Fruit fly (Drosophila melanogaster) whole organism, embryonic: ENCODE data around the gene CG4730.

Experiments used
- Bdp1 ChIP-seq: fragments of 200-800 bp; sonication (Bioruptor generic); optimal IDR thresholded peaks from 3 replicates; lab custom pipeline; 2016; ENCODE audit warnings: missing biosample characterization, missing genetic modification characterization
- Bgb ChIP-seq: fragments of 200-800 bp; sonication (Bioruptor generic); IDR thresholded peaks from 2 replicates; pipeline ENCODE4 v1.3.6; 2022; ENCODE audit warnings: missing biosample characterization, missing genetic modification characterization; ENCODE audit not compliant: partially characterized antibody
- CG10209 ChIP-seq: fragments of 200-800 bp; sonication (Bioruptor generic); optimal IDR thresholded peaks from 3 replicates; lab custom pipeline; 2017; ENCODE audit warnings: missing biosample characterization, mild to moderate bottlenecking, missing genetic modification characterization, missing genetic modification reagents
- CG12155 ChIP-seq: fragments of 200-800 bp; sonication (Bioruptor generic); optimal IDR thresholded peaks from 3 replicates; lab custom pipeline; 2016; ENCODE audit warnings: missing biosample characterization, missing genetic modification characterization
- CG13624 ChIP-seq: fragments of 200-800 bp; sonication (Bioruptor generic); optimal IDR thresholded peaks from 2 replicates; lab custom pipeline; 2016; ENCODE audit warnings: missing biosample characterization, missing genetic modification characterization
- CG13894 ChIP-seq: fragments of 200-800 bp; sonication (Bioruptor generic); optimal IDR thresholded peaks from 3 replicates; lab custom pipeline; 2018; ENCODE audit warnings: missing biosample characterization, mild to moderate bottlenecking, missing genetic modification characterization, moderate library complexity
- CG15514 ChIP-seq: fragments of 200-800 bp; sonication (Bioruptor generic); optimal IDR thresholded peaks from 3 replicates; lab custom pipeline; 2017; ENCODE audit warnings: missing biosample characterization, missing genetic modification characterization, mild to moderate bottlenecking, moderate library complexity, missing genetic modification reagents
- CG1602 ChIP-seq: fragments of 200-800 bp; sonication (Bioruptor generic); optimal IDR thresholded peaks from 3 replicates; lab custom pipeline; 2016; ENCODE audit warnings: missing biosample characterization, missing genetic modification characterization
- CG16813 ChIP-seq: fragments of 200-800 bp; sonication (Bioruptor generic); IDR thresholded peaks from 3 replicates; pipeline ENCODE4 v1.3.6; 2022; ENCODE audit warnings: missing biosample characterization, missing genetic modification characterization; ENCODE audit not compliant: partially characterized antibody
- CG16863 ChIP-seq: fragments of 200-800 bp; sonication (Bioruptor generic); optimal IDR thresholded peaks from 3 replicates; lab custom pipeline; 2016; ENCODE audit warnings: missing biosample characterization, missing genetic modification characterization
- CG17385 ChIP-seq: fragments of 200-800 bp; sonication (Bioruptor generic); optimal IDR thresholded peaks from 3 replicates; lab custom pipeline; 2018; ENCODE audit warnings: missing biosample characterization, mild to moderate bottlenecking, missing genetic modification characterization
- CG2120 ChIP-seq: fragments of 200-800 bp; sonication (Bioruptor generic); optimal IDR thresholded peaks from 3 replicates; lab custom pipeline; 2016; ENCODE audit warnings: missing biosample characterization, missing genetic modification characterization
- CG4707 ChIP-seq: fragments of 200-800 bp; sonication (Bioruptor generic); optimal IDR thresholded peaks from 2 replicates; lab custom pipeline; 2018; ENCODE audit warnings: missing biosample characterization, mild to moderate bottlenecking, missing genetic modification characterization, moderate library complexity
- CG4854 ChIP-seq: fragments of 200-800 bp; sonication (Bioruptor generic); optimal IDR thresholded peaks from 2 replicates; lab custom pipeline; 2016; ENCODE audit warnings: missing biosample characterization, missing genetic modification characterization, inconsistent platforms
- CG7963 ChIP-seq: fragments of 200-800 bp; sonication (Bioruptor generic); IDR thresholded peaks from 3 replicates; pipeline ENCODE4 v1.3.6; 2022; ENCODE audit warnings: missing biosample characterization, missing genetic modification characterization; ENCODE audit not compliant: partially characterized antibody
- CG8388 ChIP-seq: fragments of 200-800 bp; sonication (Bioruptor generic); optimal IDR thresholded peaks from 2 replicates; lab custom pipeline; 2019; ENCODE audit warnings: missing biosample characterization, mild to moderate bottlenecking, missing genetic modification characterization, moderate library complexity
- CG8944 ChIP-seq: fragments of 200-800 bp; sonication (Bioruptor generic); optimal IDR thresholded peaks from 3 replicates; lab custom pipeline; 2016; ENCODE audit warnings: missing biosample characterization, missing genetic modification characterization
- CG9932 ChIP-seq: fragments of 200-800 bp; sonication (Bioruptor generic); IDR thresholded peaks from 2 replicates; pipeline ENCODE4 v1.3.6; 2022; ENCODE audit warnings: missing biosample characterization, missing genetic modification characterization
- CHES-1-like ChIP-seq: fragments of 200-800 bp; sonication (Bioruptor generic); optimal IDR thresholded peaks from 2 replicates; lab custom pipeline; 2016; ENCODE audit warnings: missing biosample characterization, missing genetic modification characterization
- Dek ChIP-seq: fragments of 200-800 bp; sonication (Bioruptor generic); optimal IDR thresholded peaks from 3 replicates; lab custom pipeline; 2019; ENCODE audit warnings: missing biosample characterization, mild to moderate bottlenecking, missing genetic modification characterization, moderate library complexity
- Doc2 ChIP-seq: fragments of 200-800 bp; sonication (Bioruptor generic); IDR thresholded peaks from 2 replicates; pipeline ENCODE4 v1.3.6; 2022; ENCODE audit warnings: missing biosample characterization, missing genetic modification characterization
- Elba2 ChIP-seq: fragments of 200-800 bp; sonication (Bioruptor generic); optimal IDR thresholded peaks from 3 replicates; lab custom pipeline; 2016; ENCODE audit warnings: missing biosample characterization, missing genetic modification characterization
- Hmr ChIP-seq: fragments of 200-800 bp; sonication (Bioruptor generic); optimal IDR thresholded peaks from 3 replicates; lab custom pipeline; 2017; ENCODE audit warnings: mild to moderate bottlenecking, missing biosample characterization, missing genetic modification reagents, missing genetic modification characterization
- Hr78 ChIP-seq, 2 experiments: fragments of 200-800 bp in 1 of 2; fragments of >200 bp in 1 of 2; sonication (Bioruptor generic) in 1 of 2; optimal IDR thresholded peaks; 2 replicates each; lab custom pipeline; 2017 to 2019; ENCODE audit warnings: missing biosample characterization in 2 of 2, missing genetic modification characterization in 2 of 2, mild to moderate bottlenecking in 1 of 2, moderate library complexity in 1 of 2
- Lhr ChIP-seq: fragments of 200-800 bp; sonication (Bioruptor generic); optimal IDR thresholded peaks from 3 replicates; lab custom pipeline; 2017; ENCODE audit warnings: mild to moderate bottlenecking, missing biosample characterization, missing genetic modification reagents, missing genetic modification characterization
- NfI ChIP-seq: fragments of 200-800 bp; sonication (Bioruptor generic); optimal IDR thresholded peaks from 3 replicates; lab custom pipeline; 2018; ENCODE audit warnings: missing biosample characterization, mild to moderate bottlenecking, missing genetic modification characterization, moderate library complexity
- Oli ChIP-seq: fragments of 200-800 bp; sonication (Bioruptor generic); optimal IDR thresholded peaks from 2 replicates; lab custom pipeline; 2018; ENCODE audit warnings: missing biosample characterization, mild to moderate bottlenecking, missing genetic modification characterization, moderate library complexity
- Ptx1 ChIP-seq: fragments of 200-800 bp; sonication (Bioruptor generic); IDR thresholded peaks from 2 replicates; pipeline ENCODE4 v1.3.6; 2022; ENCODE audit warnings: missing biosample characterization, missing genetic modification characterization
- Sin3A ChIP-seq: fragments of >200 bp; optimal IDR thresholded peaks from 2 replicates; lab custom pipeline; 2018
- Sry-β ChIP-seq: fragments of 200-800 bp; sonication (Bioruptor generic); optimal IDR thresholded peaks from 2 replicates; lab custom pipeline; 2018; ENCODE audit warnings: missing biosample characterization, mild to moderate bottlenecking, missing genetic modification characterization, moderate library complexity
- Trl ChIP-seq, 3 experiments: fragments of >200 bp in 2 of 3; fragments of 200-800 bp in 1 of 3; sonication (Bioruptor generic) in 1 of 3; optimal IDR thresholded peaks; 2 replicates in 1 of 3; 3 replicates in 2 of 3; lab custom pipeline; 2016 to 2017; ENCODE audit warnings: missing biosample characterization in 1 of 3, missing genetic modification characterization in 1 of 3
- Xrp1 ChIP-seq: fragments of 200-800 bp; sonication (Bioruptor generic); IDR thresholded peaks from 2 replicates; pipeline ENCODE4 v1.3.6; 2022; ENCODE audit warnings: missing biosample characterization, missing genetic modification characterization
- YL-1 ChIP-seq: fragments of 200-800 bp; sonication (Bioruptor generic); optimal IDR thresholded peaks from 3 replicates; lab custom pipeline; 2017; ENCODE audit warnings: missing biosample characterization, mild to moderate bottlenecking, missing genetic modification characterization
- cato ChIP-seq: fragments of 200-800 bp; sonication (Bioruptor generic); optimal IDR thresholded peaks from 2 replicates; lab custom pipeline; 2016; ENCODE audit warnings: missing biosample characterization, missing genetic modification characterization, borderline replicate concordance
- caup ChIP-seq: fragments of 200-800 bp; sonication (Bioruptor generic); optimal IDR thresholded peaks from 3 replicates; lab custom pipeline; 2017; ENCODE audit warnings: missing biosample characterization, mild to moderate bottlenecking, missing genetic modification characterization, moderate library complexity; ENCODE audit not compliant: severe bottlenecking
- crol ChIP-seq: fragments of 200-800 bp; sonication (Bioruptor generic); IDR thresholded peaks from 2 replicates; pipeline ENCODE4 v1.3.6; 2022; ENCODE audit warnings: missing biosample characterization, missing genetic modification characterization
- esg ChIP-seq: fragments of 200-800 bp; sonication (Bioruptor generic); conservative IDR thresholded peaks from 2 replicates; pipeline ENCODE4 v1.3.6; 2022; ENCODE audit warnings: missing biosample characterization, missing genetic modification characterization
- eyg ChIP-seq: fragments of 200-800 bp; sonication (Bioruptor generic); optimal IDR thresholded peaks from 3 replicates; lab custom pipeline; 2016; ENCODE audit warnings: missing biosample characterization, missing genetic modification characterization
- h ChIP-seq: fragments of >200 bp; optimal IDR thresholded peaks from 2 replicates; lab custom pipeline; 2017
- lbe ChIP-seq: fragments of 200-800 bp; sonication (Bioruptor generic); optimal IDR thresholded peaks from 2 replicates; lab custom pipeline; 2016; ENCODE audit warnings: missing biosample characterization, mild to moderate bottlenecking, missing genetic modification characterization
- luna ChIP-seq: fragments of 200-800 bp; sonication (Bioruptor generic); optimal IDR thresholded peaks from 2 replicates; lab custom pipeline; 2016; ENCODE audit warnings: missing biosample characterization, missing genetic modification characterization
- peb ChIP-seq: fragments of 200-800 bp; sonication (Bioruptor generic); IDR thresholded peaks from 2 replicates; pipeline ENCODE4 v1.3.6; 2022; ENCODE audit warnings: missing biosample characterization, missing genetic modification characterization
- repo ChIP-seq: fragments of 200-800 bp; sonication (Bioruptor generic); optimal IDR thresholded peaks from 2 replicates; lab custom pipeline; 2016; ENCODE audit warnings: missing biosample characterization, missing genetic modification characterization
- sc ChIP-seq, 3 experiments: fragments of >200 bp in 2 of 3; fragments of 200-800 bp in 1 of 3; sonication (Bioruptor generic) in 1 of 3; optimal IDR thresholded peaks; 2 replicates in 2 of 3; 3 replicates in 1 of 3; lab custom pipeline; 2017; ENCODE audit warnings: mild to moderate bottlenecking in 1 of 3, missing biosample characterization in 1 of 3, missing genetic modification characterization in 1 of 3, missing genetic modification reagents in 1 of 3
- sens-2 ChIP-seq: fragments of 200-800 bp; sonication (Bioruptor generic); IDR thresholded peaks from 2 replicates; pipeline ENCODE4 v1.3.6; 2022; ENCODE audit warnings: missing biosample characterization, missing genetic modification characterization
- sim ChIP-seq: fragments of 200-800 bp; sonication (Bioruptor generic); IDR thresholded peaks from 2 replicates; pipeline ENCODE4 v1.3.6; 2022; ENCODE audit warnings: missing biosample characterization, missing genetic modification characterization
- slbo ChIP-seq: fragments of 200-800 bp; sonication (Bioruptor generic); IDR thresholded peaks from 2 replicates; pipeline ENCODE4 v1.3.6; 2022; ENCODE audit warnings: missing biosample characterization, missing genetic modification characterization
- tll ChIP-seq, 2 experiments: fragments of 200-800 bp in 1 of 2; fragments of >200 bp in 1 of 2; sonication (Bioruptor generic) in 1 of 2; optimal IDR thresholded peaks; 2 replicates each; lab custom pipeline; 2017 to 2019; ENCODE audit warnings: missing biosample characterization in 2 of 2, missing genetic modification characterization in 2 of 2, mild to moderate bottlenecking in 1 of 2, moderate library complexity in 1 of 2
- trh ChIP-seq: fragments of 200-800 bp; sonication (Bioruptor generic); optimal IDR thresholded peaks from 2 replicates; lab custom pipeline; 2016; ENCODE audit warnings: missing biosample characterization, missing genetic modification characterization
- twi ChIP-seq: fragments of 200-800 bp; optimal IDR thresholded peaks from 2 replicates; lab custom pipeline; 2019; ENCODE audit warnings: missing biosample characterization, mild to moderate bottlenecking, missing genetic modification characterization, moderate library complexity

The CG4730 gene

DNA sequence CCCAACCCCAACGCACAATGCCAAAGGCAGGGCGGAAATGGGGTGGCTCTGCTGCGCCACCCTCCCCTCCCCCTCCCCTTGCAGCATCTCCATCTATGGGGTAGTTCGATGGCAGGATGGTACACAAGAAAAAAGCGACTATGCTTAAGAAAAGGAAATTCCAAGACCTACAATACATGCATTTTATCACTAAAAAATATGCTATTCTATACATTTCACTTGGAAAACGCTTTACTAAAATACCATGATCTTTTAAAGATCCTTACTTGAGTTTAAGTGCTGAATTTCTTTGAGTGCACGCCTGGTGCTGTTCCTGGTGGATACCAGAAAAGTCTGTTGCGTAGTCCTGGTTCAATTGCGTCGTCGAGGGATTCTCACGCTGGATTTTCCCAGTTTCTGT, 47.4 kb downstream of the CG4730 start (continued):
- TF ChIP-seq CG7963 (GFP tag; lab: Robert Waterston, UW) (no peak), CG2120 (GFP tag; lab: Kevin White, UChicago) (peak; percentile 73), Bdp1 (GFP tag; lab: Kevin White, UChicago) (peak; percentile 11), CG4707 (GFP tag; lab: Kevin White, UChicago) (peak; percentile 17), twi (no peak), CG10209 (GFP tag; lab: Kevin White, UChicago) (peak; percentile 61), Doc2 (GFP tag; lab: Robert Waterston, UW) (no peak), repo (GFP tag; lab: Kevin White, UChicago) (peak; percentile 53), slbo (GFP tag; lab: Robert Waterston, UW) (peak; percentile 80), eyg (GFP tag; lab: Kevin White, UChicago) (peak; percentile 14), lbe (GFP tag; lab: Kevin White, UChicago) (no peak), CG13624 (peak; percentile 84), CHES-1-like (GFP tag; lab: Kevin White, UChicago) (peak; percentile 49), CG12155 (GFP tag; lab: Kevin White, UChicago) (peak; percentile 11), Sin3A (lab: Kevin White, UChicago) (no peak), CG16813 (no peak), peb (GFP tag; lab: Robert Waterston, UW) (no peak), Oli (tag; lab: Kevin White, UChicago) (peak; percentile 68), Trl (optimal IDR thresholded peaks at IDR 0.05; lab: Kevin White, UChicago) (no peak), Trl (GFP tag; optimal IDR thresholded peaks at IDR 0.05; lab: Kevin White, UChicago) (peak; percentile 62), esg (GFP tag; lab: Robert Waterston, UW) (peak; percentile 75), CG17385 (GFP tag; lab: Kevin White, UChicago) (peak; percentile 64), tll (GFP tag; optimal IDR thresholded peaks at IDR 0.05; lab: Kevin White, UChicago) (no peak), crol (GFP tag; lab: Robert Waterston, UW) (peak; percentile 80), CG9932 (peak; percentile 56), Bgb (GFP tag; lab: Robert Waterston, UW) (no peak), CG8944 (GFP tag; lab: Kevin White, UChicago) (peak; percentile 74), Lhr (GFP tag; lab: Kevin White, UChicago) (no peak), cato (peak; percentile 39), CG16863 (peak; percentile 70), Ptx1 (peak; percentile 81), CG15514 (GFP tag; lab: Kevin White, UChicago) (peak; percentile 31), Sry-β (GFP tag; lab: Kevin White, UChicago) (no peak), CG8388 (peak; percentile 59), sens-2 (GFP tag; lab: Robert Waterston, UW) (peak; percentile 26; the same call in 1 of the 2 replicates), sc (optimal IDR thresholded peaks at IDR 0.05; lab: Kevin White, UChicago) (no peak), sc (GFP tag; optimal IDR thresholded peaks at IDR 0.05; lab: Kevin White, UChicago) (peak; percentile 63), Hmr (GFP tag; lab: Kevin White, UChicago) (peak; percentile 79), luna (GFP tag; lab: Kevin White, UChicago) (no peak), NfI (peak; percentile 66), CG13894 (peak; percentile 79), Xrp1 (GFP tag; lab: Robert Waterston, UW) (peak; percentile 83), CG4854 (GFP tag; lab: Kevin White, UChicago) (no peak), YL-1 (no peak), caup (GFP tag; lab: Kevin White, UChicago) (peak; percentile 61), sim (GFP tag; lab: Robert Waterston, UW) (peak; percentile 48; the same call in 1 of the 2 replicates), trh (GFP tag; lab: Kevin White, UChicago) (no peak), CG1602 (GFP tag; lab: Kevin White, UChicago) (peak; percentile 58), h (no peak), Elba2 (no peak), Dek (tag; lab: Kevin White, UChicago) (peak; percentile 57), Hr78 (GFP tag; optimal IDR thresholded peaks at IDR 0.05; lab: Kevin White, UChicago) (no peak)
